Fruit fly (Drosophila melanogaster) whole organism, embryonic: Measurements from ENCODE around the gene Atf3.

Experiments
- BtbVII ChIP-seq: fragments of 200-800 bp; sonication (Bioruptor generic); optimal IDR thresholded peaks from 3 replicates; lab custom pipeline; 2017; ENCODE audit warnings: missing biosample characterization, mild to moderate bottlenecking, missing genetic modification characterization
- CG11247 ChIP-seq: fragments of 200-800 bp; sonication (Bioruptor generic); IDR thresholded peaks from 2 replicates; pipeline ENCODE4 v1.3.6; 2022; ENCODE audit warnings: missing biosample characterization, missing genetic modification characterization
- CG11504 ChIP-seq: fragments of 200-800 bp; sonication (Bioruptor generic); optimal IDR thresholded peaks from 3 replicates; lab custom pipeline; 2019; ENCODE audit warnings: missing biosample characterization, mild to moderate bottlenecking, missing genetic modification characterization, moderate library complexity
- CG11696 ChIP-seq: fragments of 200-800 bp; sonication (Bioruptor generic); IDR thresholded peaks from 2 replicates; pipeline ENCODE4 v1.3.6; 2022; ENCODE audit warnings: missing biosample characterization, missing genetic modification characterization
- CG12942 ChIP-seq: fragments of 200-800 bp; sonication (Bioruptor generic); optimal IDR thresholded peaks from 3 replicates; lab custom pipeline; 2016; ENCODE audit warnings: missing biosample characterization, missing genetic modification characterization
- CG13287 ChIP-seq: fragments of 200-800 bp; sonication (Bioruptor generic); IDR thresholded peaks from 2 replicates; pipeline ENCODE4 v1.3.6; 2022; ENCODE audit warnings: missing biosample characterization, missing genetic modification characterization; ENCODE audit not compliant: partially characterized antibody
- CG15073 ChIP-seq: fragments of 200-800 bp; sonication (Bioruptor generic); optimal IDR thresholded peaks from 2 replicates; lab custom pipeline; 2016; ENCODE audit warnings: missing biosample characterization, missing genetic modification characterization
- CG1529 ChIP-seq: fragments of 200-800 bp; sonication (Bioruptor generic); optimal IDR thresholded peaks from 3 replicates; lab custom pipeline; 2018; ENCODE audit warnings: missing biosample characterization, missing genetic modification characterization
- CG1602 ChIP-seq: fragments of 200-800 bp; sonication (Bioruptor generic); optimal IDR thresholded peaks from 3 replicates; lab custom pipeline; 2016; ENCODE audit warnings: missing biosample characterization, missing genetic modification characterization
- CG16813 ChIP-seq: fragments of 200-800 bp; sonication (Bioruptor generic); IDR thresholded peaks from 3 replicates; pipeline ENCODE4 v1.3.6; 2022; ENCODE audit warnings: missing biosample characterization, missing genetic modification characterization; ENCODE audit not compliant: partially characterized antibody
- CG2199 ChIP-seq: fragments of 200-800 bp; sonication (Bioruptor generic); IDR thresholded peaks from 3 replicates; pipeline ENCODE4 v1.3.6; 2022; ENCODE audit warnings: missing biosample characterization, missing genetic modification characterization
- CG3163 ChIP-seq: fragments of 200-800 bp; sonication (Bioruptor generic); optimal IDR thresholded peaks from 3 replicates; lab custom pipeline; 2016; ENCODE audit warnings: missing biosample characterization, missing genetic modification characterization
- CG4328 ChIP-seq: fragments of 200-800 bp; sonication (Bioruptor generic); optimal IDR thresholded peaks from 3 replicates; lab custom pipeline; 2017; ENCODE audit warnings: missing biosample characterization, missing genetic modification reagents, missing genetic modification characterization
- CG4820 ChIP-seq: fragments of 200-800 bp; sonication (Bioruptor generic); optimal IDR thresholded peaks from 3 replicates; lab custom pipeline; 2016; ENCODE audit warnings: missing biosample characterization, missing genetic modification characterization
- CG6175 ChIP-seq: fragments of 200-800 bp; sonication (Bioruptor generic); IDR thresholded peaks from 3 replicates; pipeline ENCODE4 v1.3.6; 2022; ENCODE audit warnings: missing biosample characterization, missing genetic modification characterization
- CG6813 ChIP-seq: fragments of 200-800 bp; sonication (Bioruptor generic); optimal IDR thresholded peaks from 2 replicates; lab custom pipeline; 2017; ENCODE audit warnings: missing biosample characterization, missing genetic modification characterization, mild to moderate bottlenecking, moderate library complexity, missing genetic modification reagents
- CG8089 ChIP-seq: fragments of 200-800 bp; sonication (Bioruptor generic); optimal IDR thresholded peaks from 3 replicates; lab custom pipeline; 2016; ENCODE audit warnings: missing biosample characterization, missing genetic modification characterization
- Deaf1 ChIP-seq: fragments of 200-800 bp; optimal IDR thresholded peaks from 3 replicates; lab custom pipeline; 2019; ENCODE audit warnings: missing biosample characterization, mild to moderate bottlenecking, missing genetic modification characterization, moderate library complexity
- Dip2 ChIP-seq: fragments of 200-800 bp; sonication (Bioruptor generic); IDR thresholded peaks from 2 replicates; pipeline ENCODE4 v1.3.6; 2022; ENCODE audit warnings: missing biosample characterization, missing genetic modification characterization
- E2f1 ChIP-seq: fragments of 200-800 bp; sonication (Bioruptor generic); IDR thresholded peaks from 2 replicates; pipeline ENCODE4 v1.3.6; 2022; ENCODE audit warnings: missing biosample characterization, missing genetic modification characterization
- H15 ChIP-seq: fragments of 200-800 bp; sonication (Bioruptor generic); IDR thresholded peaks from 3 replicates; pipeline ENCODE4 v1.3.6; 2022; ENCODE audit warnings: missing biosample characterization, missing genetic modification characterization
- Med ChIP-seq: fragments of 200-800 bp; sonication (Bioruptor generic); peaks from one replicate; lab custom pipeline; 2016; ENCODE audit warnings: missing biosample characterization, missing genetic modification characterization, mild to moderate bottlenecking, inconsistent platforms, moderate library complexity
- Mrtf ChIP-seq: fragments of 200-800 bp; sonication (Bioruptor generic); IDR thresholded peaks from 3 replicates; pipeline ENCODE4 v1.3.6; 2022; ENCODE audit warnings: missing biosample characterization, missing genetic modification characterization
- Nf-YB ChIP-seq: fragments of 200-800 bp; sonication (Bioruptor generic); optimal IDR thresholded peaks from 3 replicates; lab custom pipeline; 2019; ENCODE audit warnings: missing biosample characterization, mild to moderate bottlenecking, missing genetic modification characterization, moderate library complexity
- Pdp1 ChIP-seq, 2 experiments: fragments of 200-800 bp; sonication (Bioruptor generic); optimal IDR thresholded peaks; 3 replicates each; lab custom pipeline; 2016; ENCODE audit warnings: missing biosample characterization in 2 of 2, missing genetic modification characterization in 2 of 2, mild to moderate bottlenecking in 1 of 2, moderate library complexity in 1 of 2
- bab2 ChIP-seq: fragments of 200-800 bp; sonication (Bioruptor generic); optimal IDR thresholded peaks from 2 replicates; lab custom pipeline; 2016; ENCODE audit warnings: missing biosample characterization, missing genetic modification characterization
- bbx ChIP-seq: fragments of 200-800 bp; sonication (Bioruptor generic); IDR thresholded peaks from 2 replicates; pipeline ENCODE4 v1.3.6; 2022; ENCODE audit warnings: missing biosample characterization, missing genetic modification characterization; ENCODE audit not compliant: partially characterized antibody
- cato ChIP-seq: fragments of 200-800 bp; sonication (Bioruptor generic); optimal IDR thresholded peaks from 2 replicates; lab custom pipeline; 2016; ENCODE audit warnings: missing biosample characterization, missing genetic modification characterization, borderline replicate concordance
- chn ChIP-seq: fragments of 200-800 bp; sonication (Bioruptor generic); optimal IDR thresholded peaks from 2 replicates; lab custom pipeline; 2016; ENCODE audit warnings: missing biosample characterization, missing genetic modification characterization
- danr ChIP-seq: fragments of 200-800 bp; sonication (Bioruptor generic); IDR thresholded peaks from 2 replicates; pipeline ENCODE4 v1.3.6; 2022; ENCODE audit warnings: missing biosample characterization, missing genetic modification characterization
- emc ChIP-seq: fragments of 200-800 bp; sonication (Bioruptor generic); optimal IDR thresholded peaks from 2 replicates; lab custom pipeline; 2016; ENCODE audit warnings: missing biosample characterization, missing genetic modification characterization
- fu2 ChIP-seq: fragments of 200-800 bp; sonication (Bioruptor generic); optimal IDR thresholded peaks from 2 replicates; lab custom pipeline; 2016; ENCODE audit warnings: missing biosample characterization, missing genetic modification characterization
- hb ChIP-seq: fragments of 200-800 bp; sonication (Bioruptor generic); IDR thresholded peaks from 3 replicates; pipeline ENCODE4 v1.3.6; 2022; ENCODE audit warnings: missing biosample characterization, missing genetic modification characterization; ENCODE audit not compliant: partially characterized antibody
- nom ChIP-seq: fragments of 200-800 bp; sonication (Bioruptor generic); optimal IDR thresholded peaks from 2 replicates; lab custom pipeline; 2017; ENCODE audit warnings: missing biosample characterization, missing genetic modification characterization, mild to moderate bottlenecking, moderate library complexity, missing genetic modification reagents
- oc ChIP-seq: fragments of 200-800 bp; sonication (Bioruptor generic); optimal IDR thresholded peaks from 2 replicates; lab custom pipeline; 2018; ENCODE audit warnings: missing biosample characterization, mild to moderate bottlenecking, missing genetic modification characterization, moderate library complexity
- pita ChIP-seq: fragments of 200-800 bp; sonication (Bioruptor generic); optimal IDR thresholded peaks from 2 replicates; lab custom pipeline; 2017; ENCODE audit warnings: missing biosample characterization, mild to moderate bottlenecking, missing genetic modification characterization
- pros ChIP-seq: fragments of 200-800 bp; sonication (Bioruptor generic); optimal IDR thresholded peaks from 3 replicates; lab custom pipeline; 2019; ENCODE audit warnings: missing biosample characterization, mild to moderate bottlenecking, missing genetic modification characterization, moderate library complexity
- ro ChIP-seq: fragments of 200-800 bp; sonication (Bioruptor generic); IDR thresholded peaks from 2 replicates; pipeline ENCODE4 v1.3.6; 2022; ENCODE audit warnings: missing biosample characterization, missing genetic modification characterization
- seq ChIP-seq: fragments of 200-800 bp; sonication (Bioruptor generic); IDR thresholded peaks from 2 replicates; pipeline ENCODE4 v1.3.6; 2022; ENCODE audit warnings: missing biosample characterization, missing genetic modification characterization
- so ChIP-seq: fragments of 200-800 bp; sonication (Bioruptor generic); IDR thresholded peaks from 3 replicates; pipeline ENCODE4 v1.3.6; 2022; ENCODE audit warnings: missing biosample characterization, missing genetic modification characterization
- trem ChIP-seq: fragments of 200-800 bp; optimal IDR thresholded peaks from 3 replicates; lab custom pipeline; 2019; ENCODE audit warnings: missing biosample characterization, mild to moderate bottlenecking, missing genetic modification characterization, moderate library complexity
- unc-4 ChIP-seq: fragments of 200-800 bp; sonication (Bioruptor generic); IDR thresholded peaks from 2 replicates; pipeline ENCODE4 v1.3.6; 2022; ENCODE audit warnings: missing biosample characterization, missing genetic modification characterization; ENCODE audit not compliant: partially characterized antibody
- vvl ChIP-seq: fragments of 200-800 bp; sonication (Bioruptor generic); IDR thresholded peaks from 2 replicates; pipeline ENCODE4 v1.3.6; 2022; ENCODE audit warnings: missing biosample characterization, missing genetic modification characterization
- wek ChIP-seq: fragments of 200-800 bp; sonication (Bioruptor generic); optimal IDR thresholded peaks from 3 replicates; lab custom pipeline; 2018; ENCODE audit warnings: missing biosample characterization, mild to moderate bottlenecking, missing genetic modification characterization, moderate library complexity

Gene Atf3

DNA sequence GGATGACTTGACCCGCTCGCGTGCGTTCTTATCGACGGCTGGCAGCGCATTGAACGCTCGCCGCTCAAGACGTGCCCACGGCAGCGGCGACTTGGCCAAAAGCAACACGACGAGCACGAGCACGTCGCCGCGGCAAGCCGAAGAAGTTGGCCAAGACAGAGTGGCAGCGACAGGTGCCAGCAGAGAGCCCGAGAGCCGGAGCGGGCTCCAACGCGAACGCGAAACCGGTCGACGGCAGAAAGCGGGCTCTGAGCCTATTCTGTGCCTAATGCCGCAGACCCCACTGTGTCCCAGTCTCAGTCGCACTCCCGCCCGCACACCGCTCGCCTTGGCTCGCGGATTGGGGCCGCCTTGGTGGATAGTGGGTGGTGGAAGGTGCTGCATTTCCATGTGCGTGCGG is 33.4 kb upstream of the Atf3 start (continued):
- TF ChIP-seq CG4328 (GFP tag; lab: Kevin White, UChicago), result no peak
- peak; percentile 7 for TF ChIP-seq oc (tag; lab: Kevin White, UChicago)
- TF ChIP-seq wek (GFP tag; lab: Kevin White, UChicago), result no peak
- TF ChIP-seq E2f1 (GFP tag; lab: Robert Waterston, UW), result no peak
- TF ChIP-seq hb (GFP tag; lab: Robert Waterston, UW), result no peak
- TF ChIP-seq CG12942 (GFP tag; lab: Kevin White, UChicago), result no peak
- TF ChIP-seq Dip2 (GFP tag; lab: Robert Waterston, UW), result no peak
- no peak for TF ChIP-seq seq (GFP tag; lab: Robert Waterston, UW)
- TF ChIP-seq CG6175, result peak; percentile 87
- no peak for TF ChIP-seq danr
- TF ChIP-seq CG3163 (GFP tag; lab: Kevin White, UChicago), result no peak
- no peak for TF ChIP-seq CG11504 (tag; lab: Kevin White, UChicago)
- TF ChIP-seq BtbVII (GFP tag; lab: Kevin White, UChicago), result no peak
- no peak for TF ChIP-seq pita
- no peak for TF ChIP-seq CG4820 (GFP tag; lab: Kevin White, UChicago)
- TF ChIP-seq CG13287 (GFP tag; lab: Robert Waterston, UW), result peak; percentile 23; the same call in 1 of the 2 replicates
- no peak for TF ChIP-seq unc-4
- TF ChIP-seq Pdp1 (GFP tag; optimal IDR thresholded peaks at IDR 0.05; lab: Kevin White, UChicago), result no peak
- TF ChIP-seq Deaf1 (tag; lab: Kevin White, UChicago), result peak; percentile 90
- no peak for TF ChIP-seq CG6813 (GFP tag; lab: Kevin White, UChicago)
- TF ChIP-seq Mrtf (GFP tag; lab: Robert Waterston, UW), result no peak
- TF ChIP-seq so, result 0 out of 3 replicates have a peak, but pooled peaks have one; percentile 10
- peak; percentile 37; the same call in 1 of the 2 replicates for TF ChIP-seq vvl
- TF ChIP-seq chn, result peak; percentile 26
- no peak for TF ChIP-seq trem (tag; lab: Kevin White, UChicago)
- TF ChIP-seq CG2199 (GFP tag; lab: Robert Waterston, UW), result no peak
- no peak for TF ChIP-seq fu2
- no peak for TF ChIP-seq H15 (GFP tag; lab: Robert Waterston, UW)
- no peak for TF ChIP-seq Nf-YB
- no peak for TF ChIP-seq cato
- peak; percentile 31; the same call in 1 of the 3 replicates for TF ChIP-seq CG16813 (GFP tag; lab: Robert Waterston, UW)
- TF ChIP-seq CG11696 (GFP tag; lab: Robert Waterston, UW), result no peak
- TF ChIP-seq CG15073 (GFP tag; lab: Kevin White, UChicago), result peak; percentile 85
- TF ChIP-seq CG11247 (GFP tag; lab: Robert Waterston, UW), result no peak
- TF ChIP-seq CG8089 (GFP tag; lab: Kevin White, UChicago), result no peak
- no peak for TF ChIP-seq bbx
- peak; percentile 81 for TF ChIP-seq pros (GFP tag; lab: Kevin White, UChicago)
- no peak for TF ChIP-seq bab2
- TF ChIP-seq Med (GFP tag; lab: Kevin White, UChicago), result peak; percentile 44
- no peak for TF ChIP-seq ro (GFP tag; lab: Robert Waterston, UW)
- no peak for TF ChIP-seq CG1529 (GFP tag; lab: Kevin White, UChicago)
- no peak for TF ChIP-seq CG1602 (GFP tag; lab: Kevin White, UChicago)
- no peak for TF ChIP-seq emc (GFP tag; lab: Kevin White, UChicago)
- no peak for TF ChIP-seq nom (GFP tag; lab: Kevin White, UChicago)
